Worm (Caenorhabditis elegans): Measurements from ENCODE around the gene F59B1.8.

ce11 chrV:3692613-3693012 is 48.6 kb upstream of the F59B1.8 start:
- no peak for TF ChIP-seq ama-1 (optimal IDR thresholded peaks at IDR 0.05)
- no peak for TF ChIP-seq T20F7.1 (GFP tag; optimal IDR thresholded peaks at IDR 0.05)
- no peak for TF ChIP-seq R02D3.7 (tag; optimal IDR thresholded peaks at IDR 0.05)
- TF ChIP-seq skn-1 (tag; optimal IDR thresholded peaks at IDR 0.05): no peak
- no peak for TF ChIP-seq pha-4 (GFP tag; IDR thresholded peaks at IDR 0.05)
- TF ChIP-seq pha-4 (tag; optimal IDR thresholded peaks at IDR 0.05): no peak
- TF ChIP-seq ztf-11 (tag; optimal IDR thresholded peaks at IDR 0.05): no peak

All from whole organism, L4 larva.